Worm (Caenorhabditis elegans): ENCODE results near the gene cdkl-1.

The cdkl-1 gene

ce11 chrV:11121247-11121646, 22.5 kb downstream of the cdkl-1 start:
- TF ChIP-seq K11D2.4 (GFP tag; IDR thresholded peaks at IDR 0.05) (no peak), tbp1 (GFP tag; optimal IDR thresholded peaks at IDR 0.05) (peak; percentile 11), lin-40 (tag; optimal IDR thresholded peaks at IDR 0.05) (peak; percentile 5), K12H6.12 (tag; optimal IDR thresholded peaks at IDR 0.05) (peak; percentile 19), dpl-1 (GFP tag; optimal IDR thresholded peaks at IDR 0.05) (no peak), aptf-2 (GFP tag; conservative IDR thresholded peaks at IDR 0.05) (no peak), C06A6.2 (GFP tag; conservative IDR thresholded peaks at IDR 0.05) (no peak), ztf-28 (GFP tag; IDR thresholded peaks at IDR 0.05) (no peak), B0336.3 (GFP tag; IDR thresholded peaks at IDR 0.05) (no peak), dpff-1 (tag; optimal IDR thresholded peaks at IDR 0.05) (no peak), gei-17 (GFP tag; optimal IDR thresholded peaks at IDR 0.05) (no peak), F23B12.7 (tag; optimal IDR thresholded peaks at IDR 0.05; ENCODE audit: insufficient read depth) (no peak), Y95B8A.8 (GFP tag; IDR thresholded peaks at IDR 0.05) (no peak), hlh-26 (GFP tag; conservative IDR thresholded peaks at IDR 0.05) (no peak), lin-35 (GFP tag; optimal IDR thresholded peaks at IDR 0.05) (peak in 1 of 3 experiments; percentile 42), ets-4 (GFP tag; optimal IDR thresholded peaks at IDR 0.05) (no peak), attf-5 (GFP tag; optimal IDR thresholded peaks at IDR 0.05) (peak; percentile 19), ceh-58 (GFP tag; IDR thresholded peaks at IDR 0.05) (no peak), ztf-26 (tag; optimal IDR thresholded peaks at IDR 0.05) (no peak), snpc-1.3 (tag; optimal IDR thresholded peaks at IDR 0.05; ENCODE audit: insufficient read depth) (no peak), F55B11.4 (tag; optimal IDR thresholded peaks at IDR 0.05; ENCODE audit: borderline replicate concordance, insufficient read depth) (no peak), cebp-1 (GFP tag; IDR thresholded peaks at IDR 0.05) (no peak), cebp-1 (tag; optimal IDR thresholded peaks at IDR 0.05) (peak; percentile 41), ceh-91 (GFP tag; IDR thresholded peaks at IDR 0.05) (no peak)

- no peak for TF ChIP-seq efl-1 (GFP tag; optimal IDR thresholded peaks at IDR 0.05)
- TF ChIP-seq mxl-1 (tag; optimal IDR thresholded peaks at IDR 0.05) = no peak
- no peak for TF ChIP-seq egl-18 (GFP tag; IDR thresholded peaks at IDR 0.05)
- peak; percentile 22 for TF ChIP-seq snpc-1.3 (tag; optimal IDR thresholded peaks at IDR 0.05; ENCODE audit: insufficient read depth)
- TF ChIP-seq ZK185.1 (tag; optimal IDR thresholded peaks at IDR 0.05; ENCODE audit: poor library complexity, severe bottlenecking) = peak; percentile 5
- TF ChIP-seq dox-1 (GFP tag; IDR thresholded peaks at IDR 0.05) = no peak
- TF ChIP-seq ekl-4 (GFP tag; IDR thresholded peaks at IDR 0.05) = 0 out of 2 replicates have a peak, but pooled peaks have one; percentile 40
- TF ChIP-seq hmg-1.2 (GFP tag; IDR thresholded peaks at IDR 0.05) = peak; percentile 40
- TF ChIP-seq aptf-2 (GFP tag; conservative IDR thresholded peaks at IDR 0.05) = no peak
- TF ChIP-seq fkh-3 (tag; optimal IDR thresholded peaks at IDR 0.05) = no peak
- no peak for TF ChIP-seq F49E8.2 (tag; optimal IDR thresholded peaks at IDR 0.05; ENCODE audit: insufficient read depth)
- peak; percentile 29 for TF ChIP-seq F10E7.11 (tag; optimal IDR thresholded peaks at IDR 0.05)
- TF ChIP-seq T26A5.8 (tag; optimal IDR thresholded peaks at IDR 0.05) = no peak
- peak; percentile 77 for TF ChIP-seq repo-1 (tag; optimal IDR thresholded peaks at IDR 0.05)
- no peak for TF ChIP-seq madf-8 (GFP tag; conservative IDR thresholded peaks at IDR 0.05)
- no peak for TF ChIP-seq ets-4 (GFP tag; optimal IDR thresholded peaks at IDR 0.05)
- no peak for TF ChIP-seq bed-2 (GFP tag; IDR thresholded peaks at IDR 0.05)
- no peak for TF ChIP-seq ztf-28 (GFP tag; IDR thresholded peaks at IDR 0.05)
- peak; percentile 45 for TF ChIP-seq dpff-1 (tag; optimal IDR thresholded peaks at IDR 0.05)
- peak; percentile 58; the same call in 1 of the 2 replicates for TF ChIP-seq attf-6 (GFP tag; IDR thresholded peaks at IDR 0.05)
- no peak for TF ChIP-seq ceh-27 (GFP tag; optimal IDR thresholded peaks at IDR 0.05)
- TF ChIP-seq cebp-2 (GFP tag; IDR thresholded peaks at IDR 0.05) = no peak
- TF ChIP-seq chd-7 (tag; optimal IDR thresholded peaks at IDR 0.05) = no peak
- TF ChIP-seq B0035.1 (tag; optimal IDR thresholded peaks at IDR 0.05) = no peak
- no peak for TF ChIP-seq ztf-26 (tag; optimal IDR thresholded peaks at IDR 0.05)
- TF ChIP-seq hrde-1 (tag; optimal IDR thresholded peaks at IDR 0.05; ENCODE audit: borderline replicate concordance) = peak; percentile 57
- TF ChIP-seq Y53G8AR.9 (GFP tag; conservative IDR thresholded peaks at IDR 0.05) = peak; percentile 72
- no peak for TF ChIP-seq nfya-1 (tag; optimal IDR thresholded peaks at IDR 0.05; ENCODE audit: borderline replicate concordance, insufficient read depth)
- no peak for TF ChIP-seq unc-130 (GFP tag; optimal IDR thresholded peaks at IDR 0.05)
- no peak for TF ChIP-seq gei-17 (GFP tag; optimal IDR thresholded peaks at IDR 0.05)
These were observed 23.8 kb downstream of the cdkl-1 start, which contains the start of gene mboa-2 for ce11 chrV:11122466-11122865. Gene mboa-2, minus strand, starts transcription at chrV:11122493.
